Fruit fly (Drosophila melanogaster) whole organism, pupa: ENCODE measurements around the gene Tengl1.

ENCODE experiments used
- CG14655 ChIP-seq: fragments of 200-800 bp; sonication (Bioruptor generic); optimal IDR thresholded peaks from 3 replicates; lab custom pipeline; 2017; ENCODE audit warnings: mild to moderate bottlenecking, missing biosample characterization, missing genetic modification reagents, missing genetic modification characterization
- EcR ChIP-seq: fragments of 200-800 bp; sonication (Bioruptor generic); optimal IDR thresholded peaks from 3 replicates; lab custom pipeline; 2019; ENCODE audit warnings: missing biosample characterization, missing genetic modification characterization, mild to moderate bottlenecking, moderate library complexity, missing genetic modification reagents
- Pif1B ChIP-seq: fragments of 200-800 bp; sonication (Bioruptor generic); optimal IDR thresholded peaks from 3 replicates; lab custom pipeline; 2016; ENCODE audit warnings: missing biosample characterization, missing genetic modification characterization
- fd96Ca ChIP-seq: fragments of 200-800 bp; sonication (Bioruptor generic); IDR thresholded peaks from 3 replicates; pipeline ENCODE4 v1.3.6; 2022; ENCODE audit warnings: missing biosample characterization, missing genetic modification characterization
- rn ChIP-seq: fragments of 200-800 bp; sonication (Bioruptor generic); IDR thresholded peaks from 2 replicates; pipeline ENCODE4 v1.3.6; 2022; ENCODE audit warnings: missing biosample characterization, missing genetic modification characterization

DNA sequence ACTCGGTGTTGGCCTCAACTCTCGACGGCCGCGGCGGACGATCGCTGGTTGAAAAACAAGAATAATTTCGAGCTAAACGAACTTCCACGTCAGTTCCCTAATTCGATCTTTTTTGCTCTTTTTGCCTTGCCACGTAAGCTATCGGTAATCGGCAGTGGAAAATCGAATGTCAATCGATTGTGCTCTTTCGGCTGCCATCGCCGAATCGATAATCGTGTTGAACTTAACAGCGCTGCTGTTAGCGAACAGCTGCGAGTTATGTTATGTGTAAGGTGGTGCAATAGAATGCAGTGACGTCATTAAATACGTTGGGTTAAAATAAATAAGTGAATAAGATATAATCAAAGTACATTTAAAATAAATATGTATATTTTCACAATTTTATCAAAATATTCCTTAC lies 3.7 kb downstream of the Tengl1 start, which contains the start of gene Sec24CD:
- TF ChIP-seq EcR (GFP tag; lab: Kevin White, UChicago) (peak; percentile 36), fd96Ca (GFP tag; lab: Robert Waterston, UW) (no peak), rn (no peak), Pif1B (GFP tag; lab: Kevin White, UChicago) (no peak), CG14655 (GFP tag; lab: Kevin White, UChicago) (no peak)
